Comparison of ENCODE assay signal across 5 worm cellular contexts in genomic region chrX:10590772-10591171, ce11.
TF ChIP-seq lines count a peak whose summit lies in the region.

No protein-coding gene starts in this region.

TF ChIP-seq in whole organism, L1 larva, 84 proteins besides CTCF, POLR2A, EP300 and RAD21:
- TF ChIP-seq vab-15 (tag; optimal IDR thresholded peaks at IDR 0.05; lab: Kevin White, UChicago) (no peak), nhr-85 (tag; lab: Kevin White, UChicago) (peak; percentile 2), fkh-10 (GFP tag; optimal IDR thresholded peaks at IDR 0.05; lab: Kevin White, UChicago) (peak; percentile 75), nhr-11 (tag; optimal IDR thresholded peaks at IDR 0.05; lab: Kevin White, UChicago) (no peak), elt-3 (tag; optimal IDR thresholded peaks at IDR 0.05; lab: Kevin White, UChicago) (no peak), lin-14 (GFP tag; optimal IDR thresholded peaks at IDR 0.05; lab: Kevin White, UChicago) (peak; percentile 31)

TF ChIP-seq in whole organism, L3 larva, 47 proteins besides CTCF, POLR2A, EP300 and RAD21:
- TF ChIP-seq tbx-2 (tag; optimal IDR thresholded peaks at IDR 0.05; lab: Kevin White, UChicago) (no peak), fkh-10 (GFP tag; optimal IDR thresholded peaks at IDR 0.05; lab: Kevin White, UChicago) (peak; percentile 67), zag-1 (tag; optimal IDR thresholded peaks at IDR 0.05; lab: Kevin White, UChicago) (no peak), elt-1 (tag; optimal IDR thresholded peaks at IDR 0.05; lab: Kevin White, UChicago) (no peak), ceh-9 (tag; optimal IDR thresholded peaks at IDR 0.05; lab: Kevin White, UChicago) (no peak)
TF ChIP-seq in whole organism, L3 larva: peak in this region for 1.

TF ChIP-seq in whole organism, early embryonic, 17 proteins besides CTCF, POLR2A, EP300 and RAD21:
- TF ChIP-seq pes-1 (GFP tag; IDR thresholded peaks at IDR 0.05; lab: Robert Waterston, UW) (0 out of 2 replicates have a peak, but pooled peaks have one; percentile 22), hmbx-1 (tag; optimal IDR thresholded peaks at IDR 0.05; lab: Kevin White, UChicago) (no peak), ama-1 (optimal IDR thresholded peaks at IDR 0.05; lab: Kevin White, UChicago) (peak; percentile 40)

TF ChIP-seq in whole organism, late embryonic, 69 proteins besides CTCF, POLR2A, EP300 and RAD21:
- no peak for TF ChIP-seq ama-1 (optimal IDR thresholded peaks at IDR 0.05; lab: Kevin White, UChicago)
- TF ChIP-seq hlh-30 (tag; optimal IDR thresholded peaks at IDR 0.05; lab: Kevin White, UChicago; ENCODE audit: insufficient read depth) = no peak
- TF ChIP-seq nhr-11 (tag; optimal IDR thresholded peaks at IDR 0.05; lab: Kevin White, UChicago) = no peak
- no peak for TF ChIP-seq tbx-2 (tag; optimal IDR thresholded peaks at IDR 0.05; lab: Kevin White, UChicago)
- peak; percentile 4 for TF ChIP-seq ahr-1 (tag; optimal IDR thresholded peaks at IDR 0.05; lab: Kevin White, UChicago)
- TF ChIP-seq elt-2 (tag; optimal IDR thresholded peaks at IDR 0.05; lab: Kevin White, UChicago) = no peak
- no peak for TF ChIP-seq pqm-1 (tag; optimal IDR thresholded peaks at IDR 0.05; lab: Kevin White, UChicago)
- no peak for TF ChIP-seq ceh-6 (GFP tag; optimal IDR thresholded peaks at IDR 0.05; lab: Kevin White, UChicago)

TF ChIP-seq in whole organism, midembryonic, 9 proteins besides CTCF, POLR2A, EP300 and RAD21:
- TF ChIP-seq flt-1 (GFP tag; IDR thresholded peaks at IDR 0.05; lab: Robert Waterston, UW) (0 out of 2 replicates have a peak, but pooled peaks have one; percentile 37), tab-1 (GFP tag; IDR thresholded peaks at IDR 0.05; lab: Robert Waterston, UW) (no peak)

Comparison
In these comparisons a context has a peak if more than half of its experiments do, and no peak if none do; other contexts are left out.
1. Of the 10 proteins assayed by ChIP-seq in both whole organism, L1 larva and whole organism, late embryonic: peak only in whole organism, L1 larva: fkh-10; only in whole organism, late embryonic: none; in both: none; in neither: 9.